Worm (Caenorhabditis elegans) whole organism, mixed stage, embryonic: ENCODE data around the gene F20D6.1.

ENCODE experiments used
- blmp-1 ChIP-seq: fragments of 150-350 bp; optimal IDR thresholded peaks from 2 replicates; lab custom pipeline; 2014; ENCODE audit warnings: missing biosample characterization, missing genetic modification characterization
- ces-1 ChIP-seq: fragments of 150-350 bp; optimal IDR thresholded peaks from 2 replicates; lab custom pipeline; 2014; ENCODE audit warnings: missing biosample characterization, missing genetic modification reagents, missing genetic modification characterization
- elt-1 ChIP-seq: sonication (generic microtip); optimal IDR thresholded peaks from 2 replicates; lab custom pipeline; 2017; ENCODE audit warnings: missing genetic modification characterization, mild to moderate bottlenecking, missing compliant biosample characterization, antibody characterized with exemption, moderate library complexity, borderline replicate concordance; ENCODE audit not compliant: insufficient read depth
- lin-13 ChIP-seq: fragments of 150-350 bp; optimal IDR thresholded peaks from 2 replicates; lab custom pipeline; 2014; ENCODE audit warnings: missing biosample characterization, missing genetic modification characterization
- lsy-2 ChIP-seq: fragments of 150-350 bp; optimal IDR thresholded peaks from 2 replicates; lab custom pipeline; 2014; ENCODE audit warnings: missing biosample characterization, missing genetic modification characterization
- mab-5 ChIP-seq: fragments of 150-350 bp; optimal IDR thresholded peaks from 2 replicates; lab custom pipeline; 2014; ENCODE audit warnings: missing biosample characterization, missing genetic modification characterization
- nhr-12 ChIP-seq: fragments of 150-350 bp; optimal IDR thresholded peaks from 2 replicates; lab custom pipeline; 2014; ENCODE audit warnings: missing biosample characterization, missing genetic modification characterization
- nhr-237 ChIP-seq: fragments of 150-350 bp; optimal IDR thresholded peaks from 2 replicates; lab custom pipeline; 2014; ENCODE audit warnings: missing biosample characterization, missing genetic modification characterization
- snpc-4 ChIP-seq: fragments of 150-350 bp; optimal IDR thresholded peaks from 2 replicates; lab custom pipeline; 2014; ENCODE audit warnings: missing biosample characterization, missing genetic modification characterization
- unc-39 ChIP-seq: fragments of 150-350 bp; optimal IDR thresholded peaks from 2 replicates; lab custom pipeline; 2014; ENCODE audit warnings: missing biosample characterization, missing genetic modification characterization

- TF ChIP-seq unc-39 (tag; lab: Kevin White, UChicago) (no peak), ces-1 (GFP tag; lab: Kevin White, UChicago) (no peak), elt-1 (no peak), lsy-2 (tag; lab: Kevin White, UChicago) (no peak), blmp-1 (tag; lab: Kevin White, UChicago) (no peak), nhr-237 (tag; lab: Kevin White, UChicago) (no peak), mab-5 (tag; lab: Kevin White, UChicago) (no peak), lin-13 (no peak), nhr-12 (tag; lab: Kevin White, UChicago) (no peak), snpc-4 (tag; lab: Kevin White, UChicago) (no peak)
These were observed 7.1 kb upstream of the F20D6.1 start, which contains the start of gene srp-8 for ce11 chrV:8183384-8183783.
